Worm (Caenorhabditis elegans): ENCODE measurements around the gene clec-72.

clec-72 gene

ce11 chrIV:3944459-3944858 is at the start of gene clec-72:
TSS of gene clec-72 (plus strand) at chrIV:3944816.
- TF ChIP-seq pha-4 (tag; optimal IDR thresholded peaks at IDR 0.05) = no peak
- TF ChIP-seq F13H6.1 (tag; optimal IDR thresholded peaks at IDR 0.05) = no peak
- TF ChIP-seq ceh-6 (GFP tag; optimal IDR thresholded peaks at IDR 0.05) = no peak
- peak; percentile 29 for TF ChIP-seq elt-2 (tag; optimal IDR thresholded peaks at IDR 0.05)
- TF ChIP-seq lin-11 (tag; optimal IDR thresholded peaks at IDR 0.05) = no peak
- no peak for TF ChIP-seq hlh-15 (tag; optimal IDR thresholded peaks at IDR 0.05)

ce11 chrIV:3899719-3900554 is 44.7 kb upstream of the clec-72 start, which contains the start of gene srz-62:
TSS of gene srz-62 (plus strand) at chrIV:3900504.
- TF ChIP-seq ceh-30 (tag; optimal IDR thresholded peaks at IDR 0.05) (no peak), ztf-16 (tag; optimal IDR thresholded peaks at IDR 0.05) (no peak), Y22D7AL.16 (tag; optimal IDR thresholded peaks at IDR 0.05) (no peak), pros-1 (tag; optimal IDR thresholded peaks at IDR 0.05) (no peak), tbx-7 (tag; optimal IDR thresholded peaks at IDR 0.05) (no peak), ceh-18 (tag; optimal IDR thresholded peaks at IDR 0.05) (no peak), elt-2 (tag; optimal IDR thresholded peaks at IDR 0.05) (peak; percentile 100), madf-2 (tag; optimal IDR thresholded peaks at IDR 0.05) (no peak), ceh-24 (tag; optimal IDR thresholded peaks at IDR 0.05) (no peak), pqm-1 (tag; optimal IDR thresholded peaks at IDR 0.05) (peak; percentile 82), elt-4 (tag; optimal IDR thresholded peaks at IDR 0.05) (no peak), mec-3 (tag; optimal IDR thresholded peaks at IDR 0.05; ENCODE audit: borderline replicate concordance) (no peak), zip-5 (tag; optimal IDR thresholded peaks at IDR 0.05) (peak; percentile 20), gmeb-2 (tag; optimal IDR thresholded peaks at IDR 0.05) (no peak), syd-9 (tag; optimal IDR thresholded peaks at IDR 0.05) (no peak), fax-1 (tag; optimal IDR thresholded peaks at IDR 0.05) (no peak), fkh-6 (tag; optimal IDR thresholded peaks at IDR 0.05) (no peak), sox-4 (tag; optimal IDR thresholded peaks at IDR 0.05) (no peak), unc-86 (tag; optimal IDR thresholded peaks at IDR 0.05) (no peak), ceh-9 (tag; optimal IDR thresholded peaks at IDR 0.05) (no peak), dmd-4 (tag; optimal IDR thresholded peaks at IDR 0.05; ENCODE audit: borderline replicate concordance) (no peak), C08G9.2 (tag; optimal IDR thresholded peaks at IDR 0.05) (no peak), T23F11.4 (GFP tag; optimal IDR thresholded peaks at IDR 0.05) (no peak)

- no peak for TF ChIP-seq mec-3 (tag; optimal IDR thresholded peaks at IDR 0.05; ENCODE audit: borderline replicate concordance)
- no peak for TF ChIP-seq sox-4 (tag; optimal IDR thresholded peaks at IDR 0.05)
- TF ChIP-seq fkh-10 (GFP tag; optimal IDR thresholded peaks at IDR 0.05) = no peak
- no peak for TF ChIP-seq hlh-13 (GFP tag; optimal IDR thresholded peaks at IDR 0.05)
- no peak for TF ChIP-seq hlh-6 (tag; optimal IDR thresholded peaks at IDR 0.05)
- TF ChIP-seq gmeb-2 (tag; optimal IDR thresholded peaks at IDR 0.05) = no peak
- TF ChIP-seq ceh-2 (tag; optimal IDR thresholded peaks at IDR 0.05) = no peak
- no peak for TF ChIP-seq elt-4 (tag; optimal IDR thresholded peaks at IDR 0.05)
- no peak for TF ChIP-seq tbx-2 (tag; optimal IDR thresholded peaks at IDR 0.05)
- no peak for TF ChIP-seq ceh-6 (GFP tag; optimal IDR thresholded peaks at IDR 0.05)
- no peak for TF ChIP-seq pha-4 (tag; optimal IDR thresholded peaks at IDR 0.05)
- TF ChIP-seq odd-2 (tag; optimal IDR thresholded peaks at IDR 0.05) = no peak
- TF ChIP-seq ceh-18 (tag; optimal IDR thresholded peaks at IDR 0.05) = no peak
- TF ChIP-seq ets-4 (tag; optimal IDR thresholded peaks at IDR 0.05) = no peak
- no peak for TF ChIP-seq ttx-3 (tag; optimal IDR thresholded peaks at IDR 0.05)
- no peak for TF ChIP-seq sox-2 (GFP tag; IDR thresholded peaks at IDR 0.05)
- TF ChIP-seq sdc-2 (tag; optimal IDR thresholded peaks at IDR 0.05) = no peak
Measured at ce11 chrIV:3902955-3903354, 41.7 kb upstream of the clec-72 start, which contains the start of gene F56D6.6. TSS of gene F56D6.6 (plus strand) at chrIV:3903255.

Measured in whole organism, late embryonic.